Worm (Caenorhabditis elegans) whole organism, L1 larva: ENCODE data around the gene bbs-2.

Experiments used
- C04F5.9 ChIP-seq: sonication (generic microtip); optimal IDR thresholded peaks from 2 replicates; lab custom pipeline; 2016; ENCODE audit warnings: missing genetic modification characterization, missing compliant biosample characterization
- C16A3.4 ChIP-seq: fragments of 150-350 bp; optimal IDR thresholded peaks from 2 replicates; lab custom pipeline; 2014; ENCODE audit warnings: missing biosample characterization, missing genetic modification characterization
- F16B12.6 ChIP-seq: fragments of 150-350 bp; optimal IDR thresholded peaks from 2 replicates; lab custom pipeline; 2014; ENCODE audit warnings: missing biosample characterization, missing genetic modification characterization
- Y116A8C.19 ChIP-seq: sonication (generic microtip); optimal IDR thresholded peaks from 2 replicates; lab custom pipeline; 2016; ENCODE audit warnings: missing compliant biosample characterization, missing genetic modification characterization, borderline replicate concordance
- aha-1 ChIP-seq: fragments of 150-350 bp; optimal IDR thresholded peaks from 2 replicates; lab custom pipeline; 2014; ENCODE audit warnings: missing biosample characterization, missing genetic modification characterization
- alr-1 ChIP-seq: fragments of 200-800 bp; sonication (Bioruptor generic); optimal IDR thresholded peaks from 2 replicates; lab custom pipeline; 2018; ENCODE audit warnings: borderline replicate concordance, mild to moderate bottlenecking, missing genetic modification characterization, missing compliant biosample characterization
- blmp-1 ChIP-seq: fragments of 150-350 bp; optimal IDR thresholded peaks from 2 replicates; lab custom pipeline; 2014; ENCODE audit warnings: missing biosample characterization, missing genetic modification characterization
- ceh-8 ChIP-seq: fragments of 200-800 bp; sonication (Bioruptor generic); optimal IDR thresholded peaks from 2 replicates; lab custom pipeline; 2018; ENCODE audit warnings: mild to moderate bottlenecking, missing genetic modification characterization, moderate library complexity, missing compliant biosample characterization
- ceh-82 ChIP-seq, 3 experiments: fragments of 150-350 bp in 1 of 3; sonication (generic microtip) in 2 of 3; optimal IDR thresholded peaks; 2 replicates each; lab custom pipeline; 2014 to 2017; ENCODE audit warnings: missing biosample characterization in 3 of 3, missing genetic modification characterization in 3 of 3
- ces-1 ChIP-seq: fragments of 150-350 bp; optimal IDR thresholded peaks from 2 replicates; lab custom pipeline; 2014; ENCODE audit warnings: missing biosample characterization, missing genetic modification reagents, missing genetic modification characterization
- dsc-1 ChIP-seq: sonication (generic microtip); optimal IDR thresholded peaks from 2 replicates; lab custom pipeline; 2016; ENCODE audit warnings: mild to moderate bottlenecking, missing genetic modification characterization, missing compliant biosample characterization
- efl-1 ChIP-seq, 4 experiments: fragments of 150-350 bp; optimal IDR thresholded peaks in 3 of 4; peaks in 1 of 4; 1 replicate in 1 of 4; 2 replicates in 3 of 4; lab custom pipeline; 2014; ENCODE audit warnings: missing biosample characterization in 2 of 4, missing genetic modification characterization in 2 of 4, missing genetic modification reagents in 2 of 4
- efl-3 ChIP-seq: fragments of 200-800 bp; sonication (Bioruptor generic); optimal IDR thresholded peaks from 2 replicates; lab custom pipeline; 2018; ENCODE audit warnings: mild to moderate bottlenecking, missing genetic modification characterization, missing compliant biosample characterization
- egl-13 ChIP-seq: sonication (generic microtip); optimal IDR thresholded peaks from 2 replicates; lab custom pipeline; 2016; ENCODE audit warnings: missing genotype, missing genetic modification reagents, missing genetic modification characterization, missing compliant biosample characterization
- elt-2 ChIP-seq: sonication (generic microtip); optimal IDR thresholded peaks from 2 replicates; lab custom pipeline; 2016; ENCODE audit warnings: missing genetic modification characterization, mild to moderate bottlenecking, inconsistent platforms, missing compliant biosample characterization, missing genetic modification reagents
- ets-5 ChIP-seq: fragments of 200-800 bp; sonication (Bioruptor generic); IDR thresholded peaks from 2 replicates; pipeline ENCODE4 v1.3.6; 2022; ENCODE audit warnings: missing genetic modification characterization, missing compliant biosample characterization
- fkh-10 ChIP-seq: sonication (generic microtip); optimal IDR thresholded peaks from 2 replicates; lab custom pipeline; 2017; ENCODE audit warnings: missing biosample characterization, missing genetic modification reagents, missing genetic modification characterization
- fkh-4 ChIP-seq: sonication (generic microtip); optimal IDR thresholded peaks from 2 replicates; lab custom pipeline; 2016; ENCODE audit warnings: missing compliant biosample characterization, missing genetic modification characterization, borderline replicate concordance
- grh-1 ChIP-seq: fragments of 200-800 bp; sonication (Bioruptor generic); IDR thresholded peaks from 2 replicates; pipeline ENCODE4 v1.3.6; 2022; ENCODE audit warnings: missing genetic modification reagents, missing genetic modification characterization, missing compliant biosample characterization
- hpl-2 ChIP-seq: fragments of 150-350 bp; optimal IDR thresholded peaks from 2 replicates; lab custom pipeline; 2014; ENCODE audit warnings: missing biosample characterization, missing genetic modification reagents, missing genetic modification characterization
- isw-1 ChIP-seq: fragments of 200-800 bp; sonication (Bioruptor generic); IDR thresholded peaks from 2 replicates; pipeline ENCODE4 v1.3.6; 2022; ENCODE audit warnings: missing genetic modification characterization, missing compliant biosample characterization
- lin-14 ChIP-seq: fragments of 200-800 bp; sonication (Bioruptor generic); optimal IDR thresholded peaks from 2 replicates; lab custom pipeline; 2018; ENCODE audit warnings: mild to moderate bottlenecking, missing genetic modification characterization, moderate library complexity, missing compliant biosample characterization
- lin-35 ChIP-seq, 2 experiments: fragments of 150-350 bp; optimal IDR thresholded peaks; 2 replicates each; lab custom pipeline; 2014; ENCODE audit warnings: missing biosample characterization in 2 of 2, missing genetic modification characterization in 2 of 2, missing genetic modification reagents in 2 of 2
- lin-39 ChIP-seq: fragments of 150-350 bp; optimal IDR thresholded peaks from 2 replicates; lab custom pipeline; 2014; ENCODE audit warnings: missing biosample characterization, missing genetic modification reagents, missing genetic modification characterization
- mep-1 ChIP-seq: fragments of 150-350 bp; optimal IDR thresholded peaks from 2 replicates; lab custom pipeline; 2014; ENCODE audit warnings: missing biosample characterization, missing genetic modification characterization
- nhr-12 ChIP-seq: sonication (generic microtip); optimal IDR thresholded peaks from 2 replicates; lab custom pipeline; 2017; ENCODE audit warnings: missing biosample characterization, missing genetic modification characterization
- nhr-20 ChIP-seq: sonication (generic microtip); optimal IDR thresholded peaks from 2 replicates; lab custom pipeline; 2016; ENCODE audit warnings: mild to moderate bottlenecking, missing genetic modification characterization, missing compliant biosample characterization
- nhr-237 ChIP-seq: fragments of 150-350 bp; optimal IDR thresholded peaks from 2 replicates; lab custom pipeline; 2014; ENCODE audit warnings: missing biosample characterization, missing genetic modification characterization
- nhr-47 ChIP-seq: sonication (generic microtip); optimal IDR thresholded peaks from 2 replicates; lab custom pipeline; 2016; ENCODE audit warnings: mild to moderate bottlenecking, missing genetic modification characterization, moderate library complexity, missing compliant biosample characterization
- nhr-77 ChIP-seq: fragments of 150-350 bp; optimal IDR thresholded peaks from 2 replicates; lab custom pipeline; 2014; ENCODE audit warnings: missing biosample characterization, missing genetic modification characterization
- nhr-85 ChIP-seq: sonication (generic microtip); peaks from one replicate; lab custom pipeline; 2016; ENCODE audit warnings: missing genetic modification characterization, inconsistent platforms, missing compliant biosample characterization
- pag-3 ChIP-seq: sonication (generic microtip); optimal IDR thresholded peaks from 2 replicates; lab custom pipeline; 2017; ENCODE audit warnings: missing genetic modification characterization, mild to moderate bottlenecking, missing compliant biosample characterization, antibody characterized with exemption, borderline replicate concordance; ENCODE audit not compliant: insufficient read depth
- pqm-1 ChIP-seq: sonication (generic microtip); optimal IDR thresholded peaks from 3 replicates; lab custom pipeline; 2017; ENCODE audit warnings: missing biosample characterization, missing genetic modification characterization
- rnt-1 ChIP-seq: sonication (generic microtip); optimal IDR thresholded peaks from 2 replicates; lab custom pipeline; 2016; ENCODE audit warnings: mild to moderate bottlenecking, missing genetic modification characterization, moderate library complexity, missing compliant biosample characterization
- snu-23 ChIP-seq: sonication (generic microtip); optimal IDR thresholded peaks from 2 replicates; lab custom pipeline; 2016; ENCODE audit warnings: missing genetic modification characterization, missing compliant biosample characterization
- sptf-1 ChIP-seq: fragments of 150-350 bp; optimal IDR thresholded peaks from 2 replicates; lab custom pipeline; 2014; ENCODE audit warnings: missing biosample characterization, missing genetic modification characterization
- sup-37 ChIP-seq: fragments of 200-800 bp; sonication (Bioruptor generic); optimal IDR thresholded peaks from 2 replicates; lab custom pipeline; 2018; ENCODE audit warnings: mild to moderate bottlenecking, missing genetic modification characterization, missing compliant biosample characterization
- tbx-2 ChIP-seq: sonication (generic microtip); optimal IDR thresholded peaks from 2 replicates; lab custom pipeline; 2016; ENCODE audit warnings: missing genetic modification characterization, missing compliant biosample characterization
- tlp-1 ChIP-seq: fragments of 150-350 bp; optimal IDR thresholded peaks from 2 replicates; lab custom pipeline; 2014; ENCODE audit warnings: missing biosample characterization, missing genetic modification characterization
- unc-30 ChIP-seq: sonication (generic microtip); optimal IDR thresholded peaks from 2 replicates; lab custom pipeline; 2017; ENCODE audit warnings: missing biosample characterization, missing genetic modification characterization
- unc-62 ChIP-seq: fragments of 150-350 bp; optimal IDR thresholded peaks from 2 replicates; lab custom pipeline; 2014; ENCODE audit warnings: missing biosample characterization, missing genetic modification reagents, missing genetic modification characterization
- vab-15 ChIP-seq: sonication (generic microtip); optimal IDR thresholded peaks from 2 replicates; lab custom pipeline; 2017; ENCODE audit warnings: missing genotype, mild to moderate bottlenecking, missing genetic modification characterization, missing compliant biosample characterization
- ztf-4 ChIP-seq: fragments of 150-350 bp; optimal IDR thresholded peaks from 2 replicates; lab custom pipeline; 2014; ENCODE audit warnings: missing biosample characterization, missing genetic modification characterization

Gene bbs-2

DNA sequence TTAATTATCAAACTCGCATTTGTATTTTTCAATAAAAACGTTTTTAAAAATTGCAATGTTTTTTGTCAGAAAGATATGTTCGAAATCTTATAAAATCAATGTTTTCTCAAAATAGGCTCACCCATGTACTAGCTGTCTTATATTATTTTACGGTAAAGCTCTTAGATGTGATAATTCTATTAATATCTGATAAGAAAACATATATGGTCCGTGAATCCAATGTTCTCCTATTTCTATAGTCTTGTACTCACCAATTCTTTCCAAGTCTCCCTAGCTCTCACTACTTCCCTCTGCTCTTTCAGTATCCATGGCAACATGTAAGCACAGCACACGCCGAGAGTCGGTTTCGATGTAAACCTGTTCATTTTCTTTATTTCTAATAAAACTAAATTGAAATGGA lies at the start of gene bbs-2:
bbs-2 (plus strand) TSS at position 301 of the 400 bp plus-strand sequence.
- no peak for TF ChIP-seq unc-30 (tag; lab: Kevin White, UChicago)
- no peak for TF ChIP-seq nhr-47 (tag; lab: Kevin White, UChicago)
- no peak for TF ChIP-seq pag-3 (tag; lab: Kevin White, UChicago)
- TF ChIP-seq unc-62 (GFP tag; lab: Kevin White, UChicago): no peak
- TF ChIP-seq ceh-82 (tag; optimal IDR thresholded peaks at IDR 0.05; lab: Kevin White, UChicago): no peak
- no peak for TF ChIP-seq tbx-2 (tag; lab: Kevin White, UChicago)
- no peak for TF ChIP-seq ztf-4 (tag; lab: Kevin White, UChicago)
- TF ChIP-seq hpl-2 (GFP tag; lab: Kevin White, UChicago): no peak
- TF ChIP-seq fkh-4 (tag; lab: Kevin White, UChicago): no peak
- TF ChIP-seq tlp-1 (tag; lab: Kevin White, UChicago): no peak
- TF ChIP-seq nhr-20: no peak
- TF ChIP-seq aha-1: no peak
- TF ChIP-seq sup-37 (GFP tag; lab: Kevin White, UChicago): no peak
- TF ChIP-seq fkh-10 (GFP tag; lab: Kevin White, UChicago): no peak
- no peak for TF ChIP-seq F16B12.6 (tag; lab: Kevin White, UChicago)
- no peak for TF ChIP-seq efl-3 (GFP tag; lab: Kevin White, UChicago)

DNA sequence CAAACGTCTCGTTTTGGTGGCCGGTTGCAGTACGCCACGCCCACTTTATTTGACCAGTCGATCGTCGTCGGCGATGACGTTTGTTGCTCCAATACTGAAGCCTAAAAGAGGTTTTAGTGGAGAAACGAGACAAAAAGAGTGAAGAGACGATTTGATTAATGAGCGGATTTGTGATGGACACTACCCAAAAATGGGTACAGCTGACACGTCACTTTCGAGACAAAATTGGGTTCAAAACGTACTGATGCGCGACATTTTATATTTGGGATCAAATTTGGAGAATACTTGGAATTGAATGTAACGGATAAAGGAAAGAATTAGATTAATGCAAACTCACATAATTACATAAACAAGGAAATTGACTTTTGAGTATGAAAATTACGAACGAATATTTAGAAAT lies 36.4 kb upstream of the bbs-2 start, which contains the start of gene ilys-4:
ilys-4 (minus strand) TSS at position 101 of the 400 bp plus-strand sequence.
- TF ChIP-seq nhr-12 (tag; lab: Kevin White, UChicago): no peak
- no peak for TF ChIP-seq lin-35 (GFP tag; optimal IDR thresholded peaks at IDR 0.05; lab: Kevin White, UChicago)
- TF ChIP-seq dsc-1 (tag; lab: Kevin White, UChicago): no peak
- no peak for TF ChIP-seq fkh-4 (tag; lab: Kevin White, UChicago)
- TF ChIP-seq pqm-1: no peak
- no peak for TF ChIP-seq nhr-85 (tag; lab: Kevin White, UChicago)
- no peak for TF ChIP-seq C04F5.9 (tag; lab: Kevin White, UChicago)
- TF ChIP-seq sptf-1: no peak
- no peak for TF ChIP-seq nhr-237
- no peak for TF ChIP-seq tlp-1 (tag; lab: Kevin White, UChicago)
- TF ChIP-seq rnt-1 (tag; lab: Kevin White, UChicago): no peak
- no peak for TF ChIP-seq egl-13 (tag; lab: Kevin White, UChicago)
- no peak for TF ChIP-seq nhr-47 (tag; lab: Kevin White, UChicago)
- no peak for TF ChIP-seq elt-2 (tag; lab: Kevin White, UChicago)
- TF ChIP-seq ceh-8: no peak
- TF ChIP-seq aha-1: no peak
- TF ChIP-seq ceh-82 (tag; optimal IDR thresholded peaks at IDR 0.05; lab: Kevin White, UChicago): no peak
- no peak for TF ChIP-seq vab-15 (tag; lab: Kevin White, UChicago)

DNA sequence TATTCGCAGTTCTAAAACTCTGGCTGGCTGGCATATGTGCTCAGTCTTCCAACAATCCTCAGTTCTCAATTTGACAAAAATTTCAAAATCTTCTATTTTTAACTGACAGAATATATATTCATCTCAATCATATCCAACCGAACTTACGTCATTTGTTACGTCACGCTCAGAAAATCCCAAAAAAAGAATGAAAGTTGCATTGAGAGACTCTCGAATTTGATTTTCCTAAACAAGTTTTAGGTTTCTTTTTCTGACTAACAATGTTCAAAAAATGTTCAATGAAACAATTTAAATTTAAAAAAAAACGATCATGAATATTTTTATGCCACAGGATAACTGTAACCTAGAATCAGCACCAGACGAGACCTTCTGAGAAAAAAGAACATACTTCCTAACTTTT lies 35.9 kb upstream of the bbs-2 start:
- peak; percentile 29 for TF ChIP-seq lin-14 (GFP tag; lab: Kevin White, UChicago)
- no peak for TF ChIP-seq fkh-4 (tag; lab: Kevin White, UChicago)
- TF ChIP-seq fkh-10 (GFP tag; lab: Kevin White, UChicago): peak; percentile 48
- TF ChIP-seq, all 84 proteins: peak for 2

DNA sequence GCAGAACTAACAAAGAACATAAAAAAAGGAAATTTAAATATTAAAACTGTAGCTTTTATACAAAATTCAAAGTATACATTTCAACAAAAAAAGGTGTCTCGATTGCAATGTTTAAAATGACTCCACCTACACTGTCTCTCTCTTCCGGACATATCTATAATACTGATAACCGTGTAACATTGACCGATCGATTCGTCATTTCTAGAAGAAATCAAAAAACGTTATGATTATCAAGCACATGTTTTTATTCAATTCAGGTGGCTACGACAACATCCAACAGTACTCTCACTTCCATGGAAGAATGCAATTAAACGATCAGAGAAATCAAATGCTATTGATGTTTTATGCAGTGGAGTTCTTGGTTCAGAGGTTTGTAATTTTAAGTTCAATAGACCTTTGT lies 35.3 kb upstream of the bbs-2 start:
- TF ChIP-seq snu-23 (GFP tag; lab: Kevin White, UChicago): no peak
- TF ChIP-seq ztf-4 (tag; lab: Kevin White, UChicago): no peak
- TF ChIP-seq lin-35 (GFP tag; optimal IDR thresholded peaks at IDR 0.05; lab: Kevin White, UChicago): peak in 1 of 2 experiments; percentile 23
- peak; percentile 60 for TF ChIP-seq elt-2 (tag; lab: Kevin White, UChicago)
- TF ChIP-seq blmp-1: no peak

DNA sequence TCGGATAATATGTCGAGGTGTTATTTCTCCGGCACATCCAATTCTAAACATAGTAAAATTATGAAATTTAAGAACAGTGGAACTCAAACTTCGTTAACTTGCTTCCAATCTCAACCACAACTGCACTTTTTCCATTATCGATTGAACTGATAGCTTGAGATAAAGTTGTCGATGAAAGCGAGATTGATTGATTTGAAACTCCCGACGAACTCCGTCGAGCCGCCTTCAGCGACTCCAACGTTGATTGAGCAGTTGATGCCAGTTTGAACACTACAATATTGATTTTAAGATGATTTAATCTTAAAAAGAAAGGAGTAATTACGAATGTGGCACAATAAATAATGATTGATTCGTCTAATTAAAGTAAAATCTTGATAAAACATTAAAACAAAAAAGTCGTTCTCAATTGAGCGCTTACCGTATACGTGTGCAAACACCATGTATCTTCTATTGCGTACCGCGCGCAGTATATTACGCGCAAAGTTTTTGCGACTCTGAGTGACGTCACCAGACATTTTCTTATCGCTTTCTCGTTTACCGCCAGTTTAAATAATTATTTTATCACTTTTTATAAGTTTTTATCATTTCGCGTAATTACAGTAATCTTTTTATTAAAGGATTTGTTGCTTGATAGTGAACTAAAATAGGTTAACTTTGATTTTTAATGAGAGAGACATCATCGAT lies 31.5 kb upstream of the bbs-2 start, which contains the start of gene arp-11:
arp-11 (minus strand) TSS at position 51 of the 684 bp plus-strand sequence.
- TF ChIP-seq grh-1 (GFP tag; lab: Robert Waterston, UW) (no peak), efl-1 (optimal IDR thresholded peaks at IDR 0.05; lab: Kevin White, UChicago) (peak; percentile 66 to 77), efl-1 (GFP tag; optimal IDR thresholded peaks at IDR 0.05 in 1 of 2; lab: Kevin White, UChicago) (peak; percentile 74 to 95), dsc-1 (tag; lab: Kevin White, UChicago) (peak; percentile 63), lin-39 (no peak), Y116A8C.19 (tag; lab: Kevin White, UChicago) (no peak), isw-1 (GFP tag; lab: Robert Waterston, UW) (peak; percentile 36), ets-5 (GFP tag; lab: Robert Waterston, UW) (no peak), alr-1 (tag; lab: Kevin White, UChicago) (no peak), nhr-77 (peak; percentile 40), nhr-47 (tag; lab: Kevin White, UChicago) (peak; percentile 74), ces-1 (GFP tag; lab: Kevin White, UChicago) (no peak), mep-1 (tag; lab: Kevin White, UChicago) (peak; percentile 85), C16A3.4 (tag; lab: Kevin White, UChicago) (peak; percentile 89), ztf-4 (tag; lab: Kevin White, UChicago) (peak; percentile 50)
